Worm (Caenorhabditis elegans): Measurements from ENCODE around the gene srz-1.

DNA sequence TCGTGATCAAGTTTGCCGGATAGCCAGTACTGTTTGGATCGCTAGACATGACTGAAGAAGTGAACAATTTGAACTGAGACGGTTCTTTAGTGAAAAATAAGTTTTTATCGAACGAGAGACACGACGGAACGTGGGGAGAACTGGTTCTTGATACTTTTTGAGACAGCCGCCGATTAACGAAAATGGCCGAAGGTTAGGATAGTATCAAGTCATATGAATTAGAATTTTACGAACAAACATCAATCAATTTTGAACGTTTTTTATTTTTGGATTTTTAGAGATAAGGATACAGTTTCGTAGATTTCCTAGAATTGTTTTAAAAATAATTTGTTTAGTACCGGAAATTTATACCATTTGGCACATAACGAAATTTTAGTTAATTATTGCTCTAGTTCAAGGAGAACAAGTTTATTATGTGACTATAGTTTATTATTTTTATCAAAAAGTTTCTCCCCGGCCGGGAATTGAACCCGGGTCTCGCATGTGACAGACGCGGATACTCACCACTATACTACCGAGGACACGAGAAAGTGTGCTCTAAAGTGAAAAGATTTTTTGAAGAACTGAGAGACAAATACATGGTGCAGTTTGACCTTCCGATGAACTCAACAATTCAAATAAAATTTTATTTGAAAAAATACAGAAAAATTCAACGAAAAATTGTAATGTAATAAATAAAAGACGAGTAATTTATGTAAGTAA, 27.2 kb upstream of the srz-1 start, which contains the start of gene W06G6.20:
- no peak for TF ChIP-seq nhr-12 (tag; optimal IDR thresholded peaks at IDR 0.05)
- no peak for TF ChIP-seq snpc-4 (tag; optimal IDR thresholded peaks at IDR 0.05)
- no peak for TF ChIP-seq hlh-1 (tag; optimal IDR thresholded peaks at IDR 0.05)
- TF ChIP-seq blmp-1 (tag; optimal IDR thresholded peaks at IDR 0.05), result no peak
- TF ChIP-seq lsy-2 (tag; optimal IDR thresholded peaks at IDR 0.05), result no peak
- TF ChIP-seq unc-62 (GFP tag; optimal IDR thresholded peaks at IDR 0.05), result no peak
- no peak for TF ChIP-seq mls-2 (tag; optimal IDR thresholded peaks at IDR 0.05)
- no peak for TF ChIP-seq ces-1 (GFP tag; optimal IDR thresholded peaks at IDR 0.05)
- no peak for TF ChIP-seq unc-120 (tag; optimal IDR thresholded peaks at IDR 0.05; ENCODE audit: poor library complexity, severe bottlenecking)
- TF ChIP-seq nhr-76 (tag; optimal IDR thresholded peaks at IDR 0.05), result no peak
- TF ChIP-seq zip-8 (tag; optimal IDR thresholded peaks at IDR 0.05), result no peak
- TF ChIP-seq ceh-83 (GFP tag; optimal IDR thresholded peaks at IDR 0.05), result no peak
